Fruit fly (Drosophila melanogaster) whole organism, embryonic: Measurements from ENCODE around the gene Alms1a.

Experiments
- CG10321 ChIP-seq: fragments of 200-800 bp; sonication (Bioruptor generic); IDR thresholded peaks from 2 replicates; pipeline ENCODE4 v1.3.6; 2022; ENCODE audit warnings: missing biosample characterization, missing genetic modification characterization
- CG10431 ChIP-seq: fragments of 200-800 bp; sonication (Bioruptor generic); optimal IDR thresholded peaks from 3 replicates; lab custom pipeline; 2018; ENCODE audit warnings: missing biosample characterization, mild to moderate bottlenecking, missing genetic modification characterization
- CG10565 ChIP-seq: fragments of 200-800 bp; sonication (Bioruptor generic); optimal IDR thresholded peaks from 3 replicates; lab custom pipeline; 2016; ENCODE audit warnings: missing biosample characterization, mild to moderate bottlenecking, missing genetic modification characterization
- CG11093 ChIP-seq: fragments of 200-800 bp; sonication (Bioruptor generic); IDR thresholded peaks from 3 replicates; pipeline ENCODE4 v1.3.6; 2022; ENCODE audit warnings: missing biosample characterization, missing genetic modification characterization
- CG11723 ChIP-seq: fragments of 200-800 bp; sonication (Bioruptor generic); optimal IDR thresholded peaks from 2 replicates; lab custom pipeline; 2017; ENCODE audit warnings: missing biosample characterization, mild to moderate bottlenecking, missing genetic modification characterization
- CG1529 ChIP-seq: fragments of 200-800 bp; sonication (Bioruptor generic); optimal IDR thresholded peaks from 3 replicates; lab custom pipeline; 2018; ENCODE audit warnings: missing biosample characterization, missing genetic modification characterization
- CG15696 ChIP-seq: fragments of 200-800 bp; sonication (Bioruptor generic); optimal IDR thresholded peaks from 2 replicates; lab custom pipeline; 2019; ENCODE audit warnings: missing biosample characterization, mild to moderate bottlenecking, missing genetic modification characterization, moderate library complexity
- CG1792 ChIP-seq: fragments of 200-800 bp; sonication (Bioruptor generic); optimal IDR thresholded peaks from 2 replicates; lab custom pipeline; 2016; ENCODE audit warnings: missing biosample characterization, missing genetic modification characterization
- CG2116 ChIP-seq: fragments of 200-800 bp; sonication (Bioruptor generic); optimal IDR thresholded peaks from 3 replicates; lab custom pipeline; 2018; ENCODE audit warnings: missing biosample characterization, mild to moderate bottlenecking, missing genetic modification characterization
- CG30431 ChIP-seq: fragments of 200-800 bp; sonication (Bioruptor generic); optimal IDR thresholded peaks from 2 replicates; lab custom pipeline; 2017; ENCODE audit warnings: missing biosample characterization, missing genetic modification characterization
- CG31388 ChIP-seq: fragments of 200-800 bp; sonication (Bioruptor generic); optimal IDR thresholded peaks from 2 replicates; lab custom pipeline; 2016; ENCODE audit warnings: missing biosample characterization, missing genetic modification characterization
- CG31441 ChIP-seq: fragments of 200-800 bp; sonication (Bioruptor generic); IDR thresholded peaks from 2 replicates; pipeline ENCODE4 v1.3.6; 2022; ENCODE audit warnings: missing biosample characterization, missing genetic modification characterization
- CG3281 ChIP-seq: fragments of 200-800 bp; sonication (Bioruptor generic); optimal IDR thresholded peaks from 3 replicates; lab custom pipeline; 2017; ENCODE audit warnings: missing biosample characterization, mild to moderate bottlenecking, missing genetic modification characterization
- CG4424 ChIP-seq: fragments of 200-800 bp; sonication (Bioruptor generic); optimal IDR thresholded peaks from 3 replicates; lab custom pipeline; 2016; ENCODE audit warnings: missing biosample characterization, missing genetic modification characterization
- CG6254 ChIP-seq: fragments of 200-800 bp; sonication (Bioruptor generic); optimal IDR thresholded peaks from 3 replicates; lab custom pipeline; 2017; ENCODE audit warnings: mild to moderate bottlenecking, missing biosample characterization, missing genetic modification reagents, missing genetic modification characterization
- CG6813 ChIP-seq: fragments of 200-800 bp; sonication (Bioruptor generic); optimal IDR thresholded peaks from 2 replicates; lab custom pipeline; 2017; ENCODE audit warnings: missing biosample characterization, missing genetic modification characterization, mild to moderate bottlenecking, moderate library complexity, missing genetic modification reagents
- CG7987 ChIP-seq: fragments of 200-800 bp; sonication (Bioruptor generic); optimal IDR thresholded peaks from 2 replicates; lab custom pipeline; 2018; ENCODE audit warnings: missing biosample characterization, mild to moderate bottlenecking, missing genetic modification characterization, moderate library complexity
- CG8290 ChIP-seq, 3 experiments: fragments of 200-800 bp; sonication (Bioruptor generic); optimal IDR thresholded peaks; 2 replicates each; lab custom pipeline; 2016 to 2019; ENCODE audit warnings: missing biosample characterization in 3 of 3, missing genetic modification characterization in 3 of 3, mild to moderate bottlenecking in 2 of 3, moderate library complexity in 1 of 3
- CoRest ChIP-seq: fragments of 200-800 bp; sonication (Bioruptor generic); optimal IDR thresholded peaks from 3 replicates; lab custom pipeline; 2018; ENCODE audit warnings: missing biosample characterization, mild to moderate bottlenecking, missing genetic modification characterization, moderate library complexity
- Dbx ChIP-seq: fragments of 200-800 bp; sonication (Bioruptor generic); IDR thresholded peaks from 3 replicates; pipeline ENCODE4 v1.3.6; 2022; ENCODE audit warnings: missing biosample characterization, missing genetic modification characterization
- Doc2 ChIP-seq: fragments of 200-800 bp; sonication (Bioruptor generic); IDR thresholded peaks from 2 replicates; pipeline ENCODE4 v1.3.6; 2022; ENCODE audit warnings: missing biosample characterization, missing genetic modification characterization
- Fer1 ChIP-seq: fragments of 200-800 bp; sonication (Bioruptor generic); optimal IDR thresholded peaks from 2 replicates; lab custom pipeline; 2017; ENCODE audit warnings: missing biosample characterization, mild to moderate bottlenecking, missing genetic modification characterization
- GATAe ChIP-seq: fragments of 200-800 bp; sonication (Bioruptor generic); conservative IDR thresholded peaks from 2 replicates; pipeline ENCODE4 v1.3.6; 2022; ENCODE audit warnings: missing biosample characterization, missing genetic modification characterization
- Hr3 ChIP-seq: fragments of 200-800 bp; sonication (Bioruptor generic); optimal IDR thresholded peaks from 3 replicates; lab custom pipeline; 2016; ENCODE audit warnings: missing biosample characterization, missing genetic modification characterization
- Hr51 ChIP-seq, 2 experiments: fragments of 200-800 bp; sonication (Bioruptor generic); optimal IDR thresholded peaks; 2 replicates in 1 of 2; 3 replicates in 1 of 2; lab custom pipeline; 2016 to 2018; ENCODE audit warnings: missing biosample characterization in 2 of 2, missing genetic modification characterization in 2 of 2, mild to moderate bottlenecking in 1 of 2, moderate library complexity in 1 of 2
- MTF-1 ChIP-seq: fragments of 200-800 bp; sonication (Bioruptor generic); optimal IDR thresholded peaks from 2 replicates; lab custom pipeline; 2018; ENCODE audit warnings: missing biosample characterization, mild to moderate bottlenecking, missing genetic modification characterization, borderline replicate concordance
- Meics ChIP-seq: fragments of 200-800 bp; sonication (Bioruptor generic); optimal IDR thresholded peaks from 2 replicates; lab custom pipeline; 2017; ENCODE audit warnings: missing biosample characterization, mild to moderate bottlenecking, missing genetic modification characterization
- Mes4 ChIP-seq: fragments of 200-800 bp; sonication (Bioruptor generic); optimal IDR thresholded peaks from 2 replicates; lab custom pipeline; 2016; ENCODE audit warnings: missing biosample characterization, missing genetic modification characterization
- Myb ChIP-seq: fragments of 200-800 bp; sonication (Bioruptor generic); optimal IDR thresholded peaks from 2 replicates; lab custom pipeline; 2016; ENCODE audit warnings: missing biosample characterization, missing genetic modification characterization
- Side ChIP-seq: fragments of 200-800 bp; sonication (Bioruptor generic); optimal IDR thresholded peaks from 2 replicates; lab custom pipeline; 2016; ENCODE audit warnings: missing biosample characterization, missing genetic modification characterization
- Sox102F ChIP-seq: fragments of 200-800 bp; sonication (Bioruptor generic); optimal IDR thresholded peaks from 2 replicates; lab custom pipeline; 2018; ENCODE audit warnings: missing biosample characterization, mild to moderate bottlenecking, missing genetic modification characterization, moderate library complexity
- Trl ChIP-seq, 3 experiments: fragments of >200 bp in 2 of 3; fragments of 200-800 bp in 1 of 3; sonication (Bioruptor generic) in 1 of 3; optimal IDR thresholded peaks; 2 replicates in 1 of 3; 3 replicates in 2 of 3; lab custom pipeline; 2016 to 2017; ENCODE audit warnings: missing biosample characterization in 1 of 3, missing genetic modification characterization in 1 of 3
- ara ChIP-seq: fragments of 200-800 bp; sonication (Bioruptor generic); IDR thresholded peaks from 2 replicates; pipeline ENCODE4 v1.3.6; 2022; ENCODE audit warnings: missing biosample characterization, missing genetic modification characterization
- bcd ChIP-seq: fragments of 200-800 bp; sonication (Bioruptor generic); optimal IDR thresholded peaks from 2 replicates; lab custom pipeline; 2017; ENCODE audit warnings: missing biosample characterization, mild to moderate bottlenecking, missing genetic modification characterization
- bsh ChIP-seq, 2 experiments: fragments of 200-800 bp; sonication (Bioruptor generic); optimal IDR thresholded peaks; 2 replicates each; lab custom pipeline; 2017 to 2018; ENCODE audit warnings: mild to moderate bottlenecking in 2 of 2, missing biosample characterization in 2 of 2, missing genetic modification characterization in 2 of 2, moderate library complexity in 1 of 2
- dmrt11E ChIP-seq: fragments of 200-800 bp; sonication (Bioruptor generic); optimal IDR thresholded peaks from 3 replicates; lab custom pipeline; 2018; ENCODE audit warnings: missing biosample characterization, mild to moderate bottlenecking, missing genetic modification characterization, moderate library complexity
- eve ChIP-seq, 2 experiments: fragments of >200 bp; optimal IDR thresholded peaks; 2 replicates each; lab custom pipeline; 2017; ENCODE audit warnings: missing biosample characterization in 2 of 2, missing genetic modification characterization in 2 of 2
- eyg ChIP-seq: fragments of 200-800 bp; sonication (Bioruptor generic); optimal IDR thresholded peaks from 3 replicates; lab custom pipeline; 2016; ENCODE audit warnings: missing biosample characterization, missing genetic modification characterization
- gt ChIP-seq: fragments of 200-800 bp; sonication (Bioruptor generic); IDR thresholded peaks from 2 replicates; pipeline ENCODE4 v1.3.6; 2022; ENCODE audit warnings: missing biosample characterization, missing genetic modification characterization
- h ChIP-seq: fragments of >200 bp; optimal IDR thresholded peaks from 2 replicates; lab custom pipeline; 2017
- hbn ChIP-seq: fragments of 200-800 bp; sonication (Bioruptor generic); IDR thresholded peaks from 2 replicates; pipeline ENCODE4 v1.3.6; 2022; ENCODE audit warnings: missing biosample characterization, missing genetic modification characterization; ENCODE audit not compliant: partially characterized antibody
- jumu ChIP-seq: fragments of 200-800 bp; sonication (Bioruptor generic); optimal IDR thresholded peaks from 3 replicates; lab custom pipeline; 2016; ENCODE audit warnings: missing biosample characterization, missing genetic modification characterization
- nau ChIP-seq: fragments of 200-800 bp; sonication (Bioruptor generic); optimal IDR thresholded peaks from 3 replicates; lab custom pipeline; 2017; ENCODE audit warnings: missing biosample characterization, mild to moderate bottlenecking, missing genetic modification characterization, missing genetic modification reagents
- nerfin-1 ChIP-seq: fragments of 200-800 bp; sonication (Bioruptor generic); optimal IDR thresholded peaks from 3 replicates; lab custom pipeline; 2019; ENCODE audit warnings: missing biosample characterization, mild to moderate bottlenecking, missing genetic modification characterization, moderate library complexity
- nerfin-2 ChIP-seq: fragments of 200-800 bp; sonication (Bioruptor generic); IDR thresholded peaks from 2 replicates; pipeline ENCODE4 v1.3.6; 2022; ENCODE audit warnings: missing biosample characterization, missing genetic modification characterization; ENCODE audit not compliant: partially characterized antibody
- onecut ChIP-seq: fragments of 200-800 bp; sonication (Bioruptor generic); IDR thresholded peaks from 2 replicates; pipeline ENCODE4 v1.3.6; 2022; ENCODE audit warnings: missing biosample characterization, missing genetic modification characterization
- otp ChIP-seq: fragments of 200-800 bp; sonication (Bioruptor generic); IDR thresholded peaks from 3 replicates; pipeline ENCODE4, ENCODE4 v1.3.6; 2022; ENCODE audit warnings: missing biosample characterization, missing genetic modification characterization
- prd ChIP-seq, 3 experiments: fragments of >200 bp in 2 of 3; fragments of 200-800 bp in 1 of 3; sonication (Bioruptor generic) in 1 of 3; optimal IDR thresholded peaks in 2 of 3; IDR thresholded peaks in 1 of 3; 2 replicates in 2 of 3; 3 replicates in 1 of 3; pipeline versions ENCODE4 v1.3.6 to Lab custom; 2017 to 2022; ENCODE audit warnings: missing biosample characterization in 1 of 3, missing genetic modification characterization in 1 of 3
- twi ChIP-seq: fragments of 200-800 bp; optimal IDR thresholded peaks from 2 replicates; lab custom pipeline; 2019; ENCODE audit warnings: missing biosample characterization, mild to moderate bottlenecking, missing genetic modification characterization, moderate library complexity
- zfh2 ChIP-seq: fragments of 200-800 bp; sonication (Bioruptor generic); optimal IDR thresholded peaks from 2 replicates; lab custom pipeline; 2016; ENCODE audit warnings: missing biosample characterization, missing genetic modification characterization

Alms1a gene

DNA sequence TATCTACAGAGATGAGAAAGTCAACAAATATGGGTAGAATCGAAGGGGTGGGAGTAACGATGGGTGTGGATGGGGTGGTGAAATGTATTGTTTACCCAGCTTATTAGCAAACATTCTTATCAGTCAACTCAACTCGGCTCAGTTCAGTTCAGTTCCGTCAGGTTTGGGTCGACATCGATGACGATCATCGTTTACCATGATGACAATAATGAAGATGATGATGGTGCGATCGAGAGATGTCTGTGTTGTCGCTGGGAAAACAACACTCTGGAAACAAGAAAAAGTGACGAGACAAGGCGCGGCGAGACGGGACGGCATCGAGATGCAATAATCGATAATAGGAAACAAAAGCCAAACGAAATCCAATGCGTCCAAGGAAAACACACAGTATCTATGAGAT is 26.1 kb downstream of the Alms1a start (continued):
- peak; percentile 32 for TF ChIP-seq nau (GFP tag; lab: Kevin White, UChicago)
- TF ChIP-seq Meics (GFP tag; lab: Kevin White, UChicago) = no peak
- no peak for TF ChIP-seq eve (GFP tag; optimal IDR thresholded peaks at IDR 0.05; lab: Kevin White, UChicago)
- TF ChIP-seq CG31388 = no peak
- TF ChIP-seq nerfin-1 (tag; lab: Kevin White, UChicago) = peak; percentile 38
- no peak for TF ChIP-seq nerfin-2
- TF ChIP-seq CG1792 (GFP tag; lab: Kevin White, UChicago) = peak; percentile 8
- no peak for TF ChIP-seq CG11093
- TF ChIP-seq CG15696 (tag; lab: Kevin White, UChicago) = peak; percentile 63
- peak; percentile 37 for TF ChIP-seq MTF-1 (GFP tag; lab: Kevin White, UChicago)
- TF ChIP-seq Dbx (GFP tag; lab: Robert Waterston, UW) = no peak
- TF ChIP-seq Mes4 (GFP tag; lab: Kevin White, UChicago) = peak; percentile 24
- no peak for TF ChIP-seq Doc2 (GFP tag; lab: Robert Waterston, UW)
- peak; percentile 44 for TF ChIP-seq CG1529
- TF ChIP-seq CG11723 (GFP tag; lab: Kevin White, UChicago) = peak; percentile 6
- TF ChIP-seq twi = peak; percentile 54
- TF ChIP-seq CG3281 (GFP tag; lab: Kevin White, UChicago) = no peak
- no peak for TF ChIP-seq zfh2 (GFP tag; lab: Kevin White, UChicago)
- TF ChIP-seq GATAe = no peak
- no peak for TF ChIP-seq Hr51 (GFP tag; optimal IDR thresholded peaks at IDR 0.05; lab: Kevin White, UChicago)
- TF ChIP-seq CoRest (tag; lab: Kevin White, UChicago) = no peak
- peak; percentile 7 for TF ChIP-seq CG10431 (GFP tag; lab: Kevin White, UChicago)
- TF ChIP-seq CG6254 (GFP tag; lab: Kevin White, UChicago) = peak; percentile 4
- no peak for TF ChIP-seq Trl (optimal IDR thresholded peaks at IDR 0.05; lab: Kevin White, UChicago)
- no peak for TF ChIP-seq Trl (GFP tag; optimal IDR thresholded peaks at IDR 0.05; lab: Kevin White, UChicago)
- TF ChIP-seq hbn (GFP tag; lab: Robert Waterston, UW) = no peak
- TF ChIP-seq onecut = 0 out of 2 replicates have a peak, but pooled peaks have one; percentile 12
- no peak for TF ChIP-seq CG10565
- TF ChIP-seq h (lab: Kevin White, UChicago) = no peak
- TF ChIP-seq Fer1 (GFP tag; lab: Kevin White, UChicago) = no peak
- TF ChIP-seq CG4424 (GFP tag; lab: Kevin White, UChicago) = no peak
- peak; percentile 46; the same call in 1 of the 2 replicates for TF ChIP-seq ara (GFP tag; lab: Robert Waterston, UW)
- no peak for TF ChIP-seq CG30431 (GFP tag; lab: Kevin White, UChicago)
- no peak for TF ChIP-seq prd (optimal IDR thresholded peaks at IDR 0.05; lab: Kevin White, UChicago)
- no peak for TF ChIP-seq prd (GFP tag; IDR thresholded peaks at IDR 0.05; lab: Robert Waterston, UW)
- TF ChIP-seq CG10321 (GFP tag; lab: Robert Waterston, UW) = no peak
- TF ChIP-seq eyg (GFP tag; lab: Kevin White, UChicago) = no peak
- TF ChIP-seq CG31441 (GFP tag; lab: Robert Waterston, UW) = no peak
- TF ChIP-seq Side (GFP tag; lab: Kevin White, UChicago) = no peak
- TF ChIP-seq bsh (GFP tag; optimal IDR thresholded peaks at IDR 0.05; lab: Kevin White, UChicago) = peak in 1 of 2 experiments; percentile 51
- TF ChIP-seq jumu (GFP tag; lab: Kevin White, UChicago) = no peak
- peak; percentile 52 for TF ChIP-seq dmrt11E (tag; lab: Kevin White, UChicago)
- no peak for TF ChIP-seq CG7987
- no peak for TF ChIP-seq Myb (GFP tag; lab: Kevin White, UChicago)
- TF ChIP-seq bcd (GFP tag; lab: Kevin White, UChicago) = no peak
- TF ChIP-seq CG2116 (GFP tag; lab: Kevin White, UChicago) = no peak
- no peak for TF ChIP-seq otp
- no peak for TF ChIP-seq gt (GFP tag; lab: Robert Waterston, UW)
- TF ChIP-seq Sox102F (GFP tag; lab: Kevin White, UChicago) = peak; percentile 11
- TF ChIP-seq CG8290 (GFP tag; optimal IDR thresholded peaks at IDR 0.05; lab: Kevin White, UChicago) = no peak
- TF ChIP-seq CG8290 (tag; optimal IDR thresholded peaks at IDR 0.05; lab: Kevin White, UChicago) = no peak
- TF ChIP-seq CG6813 = peak; percentile 56
- no peak for TF ChIP-seq Hr3 (GFP tag; lab: Kevin White, UChicago)
